Fruit fly (Drosophila melanogaster) whole organism, prepupa: ENCODE measurements around the gene Fuca.

Experiments
- CG10631 ChIP-seq: fragments of 200-800 bp; sonication (Bioruptor generic); optimal IDR thresholded peaks from 2 replicates; lab custom pipeline; 2016; ENCODE audit warnings: missing biosample characterization, missing genetic modification characterization
- CG10669 ChIP-seq: fragments of 200-800 bp; sonication (Bioruptor generic); optimal IDR thresholded peaks from 3 replicates; lab custom pipeline; 2018; ENCODE audit warnings: missing biosample characterization, mild to moderate bottlenecking, missing genetic modification characterization, moderate library complexity
- CG11294 ChIP-seq: fragments of 200-800 bp; sonication (Bioruptor generic); IDR thresholded peaks from 2 replicates; pipeline ENCODE4 v1.3.6; 2022; ENCODE audit warnings: missing biosample characterization, missing genetic modification characterization
- CG11762 ChIP-seq: fragments of 200-800 bp; sonication (Bioruptor generic); optimal IDR thresholded peaks from 3 replicates; lab custom pipeline; 2016; ENCODE audit warnings: missing biosample characterization, missing genetic modification characterization; ENCODE audit not compliant: insufficient read depth
- CG11902 ChIP-seq: fragments of 200-800 bp; sonication (Bioruptor generic); optimal IDR thresholded peaks from 3 replicates; lab custom pipeline; 2016; ENCODE audit warnings: missing biosample characterization, missing genetic modification characterization
- CG16779 ChIP-seq: fragments of 200-800 bp; sonication (Bioruptor generic); optimal IDR thresholded peaks from 3 replicates; lab custom pipeline; 2017; ENCODE audit warnings: missing biosample characterization, mild to moderate bottlenecking, missing genetic modification characterization
- CG3032 ChIP-seq: fragments of 200-800 bp; optimal IDR thresholded peaks from 2 replicates; lab custom pipeline; 2019; ENCODE audit warnings: missing biosample characterization, mild to moderate bottlenecking, missing genetic modification characterization, moderate library complexity
- CG31627 ChIP-seq: fragments of 200-800 bp; sonication (Bioruptor generic); optimal IDR thresholded peaks from 3 replicates; lab custom pipeline; 2016; ENCODE audit warnings: missing biosample characterization, missing genetic modification characterization
- CG32006 ChIP-seq: fragments of 200-800 bp; sonication (Bioruptor generic); optimal IDR thresholded peaks from 3 replicates; lab custom pipeline; 2017; ENCODE audit warnings: missing biosample characterization, mild to moderate bottlenecking, missing genetic modification characterization
- CG34406 ChIP-seq: fragments of 200-800 bp; sonication (Bioruptor generic); optimal IDR thresholded peaks from 3 replicates; lab custom pipeline; 2016; ENCODE audit warnings: missing biosample characterization, missing genetic modification characterization
- CG3919 ChIP-seq: fragments of 200-800 bp; sonication (Bioruptor generic); optimal IDR thresholded peaks from 3 replicates; lab custom pipeline; 2016; ENCODE audit warnings: missing biosample characterization, missing genetic modification characterization
- CG6163 ChIP-seq: fragments of 200-800 bp; sonication (Bioruptor generic); IDR thresholded peaks from 3 replicates; pipeline ENCODE4 v1.3.6; 2022; ENCODE audit warnings: missing biosample characterization, missing genetic modification characterization
- CG6792 ChIP-seq: fragments of 200-800 bp; sonication (Bioruptor generic); optimal IDR thresholded peaks from 3 replicates; lab custom pipeline; 2016; ENCODE audit warnings: missing biosample characterization, missing genetic modification characterization
- CG6808 ChIP-seq: fragments of 200-800 bp; sonication (Bioruptor generic); optimal IDR thresholded peaks from 3 replicates; lab custom pipeline; 2017; ENCODE audit warnings: missing biosample characterization, missing genetic modification characterization, mild to moderate bottlenecking, moderate library complexity, missing genetic modification reagents
- CG7368 ChIP-seq: fragments of 200-800 bp; sonication (Bioruptor generic); optimal IDR thresholded peaks from 3 replicates; lab custom pipeline; 2016; ENCODE audit warnings: missing biosample characterization, missing genetic modification characterization
- CG8119 ChIP-seq: fragments of 200-800 bp; sonication (Bioruptor generic); IDR thresholded peaks from 3 replicates; pipeline ENCODE4 v1.3.6; 2022; ENCODE audit warnings: missing biosample characterization, missing genetic modification characterization
- CG8319 ChIP-seq: fragments of 200-800 bp; sonication (Bioruptor generic); optimal IDR thresholded peaks from 3 replicates; lab custom pipeline; 2016; ENCODE audit warnings: missing biosample characterization, missing genetic modification characterization
- CG9139 ChIP-seq: fragments of 200-800 bp; sonication (Bioruptor generic); optimal IDR thresholded peaks from 3 replicates; lab custom pipeline; 2017; ENCODE audit warnings: missing biosample characterization, mild to moderate bottlenecking, missing genetic modification characterization
- Eip75B ChIP-seq: fragments of 200-800 bp; sonication (Bioruptor generic); optimal IDR thresholded peaks from 3 replicates; lab custom pipeline; 2016; ENCODE audit warnings: missing biosample characterization, missing genetic modification characterization
- Eip78C ChIP-seq: fragments of 200-800 bp; sonication (Bioruptor generic); peaks from one replicate; lab custom pipeline; 2016; ENCODE audit warnings: missing biosample characterization, missing genetic modification characterization
- Eip93F ChIP-seq: fragments of 200-800 bp; sonication (Bioruptor generic); optimal IDR thresholded peaks from 2 replicates; lab custom pipeline; 2016; ENCODE audit warnings: missing biosample characterization, mild to moderate bottlenecking, missing genetic modification characterization
- Ets21C ChIP-seq: fragments of 200-800 bp; sonication (Bioruptor generic); optimal IDR thresholded peaks from 3 replicates; lab custom pipeline; 2016; ENCODE audit warnings: missing biosample characterization, missing genetic modification characterization
- Gug ChIP-seq: fragments of 200-800 bp; sonication (Bioruptor generic); IDR thresholded peaks from 2 replicates; pipeline ENCODE4 v1.3.6; 2022; ENCODE audit warnings: missing biosample characterization, missing genetic modification characterization
- Hr38 ChIP-seq: sonication (Bioruptor generic); optimal IDR thresholded peaks from 2 replicates; lab custom pipeline; 2016; ENCODE audit warnings: missing biosample characterization, missing genetic modification characterization
- Hr39 ChIP-seq: fragments of 200-800 bp; sonication (Bioruptor generic); optimal IDR thresholded peaks from 2 replicates; lab custom pipeline; 2016; ENCODE audit warnings: missing biosample characterization, missing genetic modification characterization
- Hr4 ChIP-seq: fragments of 200-800 bp; sonication (Bioruptor generic); optimal IDR thresholded peaks from 3 replicates; lab custom pipeline; 2016; ENCODE audit warnings: missing biosample characterization, missing genetic modification characterization
- Lpt ChIP-seq: fragments of 200-800 bp; sonication (Bioruptor generic); optimal IDR thresholded peaks from 3 replicates; lab custom pipeline; 2016; ENCODE audit warnings: missing biosample characterization, missing genetic modification characterization
- Met ChIP-seq: fragments of 200-800 bp; sonication (Bioruptor generic); optimal IDR thresholded peaks from 3 replicates; lab custom pipeline; 2016; ENCODE audit warnings: missing biosample characterization, missing genetic modification characterization
- Smox ChIP-seq: fragments of 200-800 bp; sonication (Bioruptor generic); optimal IDR thresholded peaks from 3 replicates; lab custom pipeline; 2016; ENCODE audit warnings: missing biosample characterization, missing genetic modification characterization
- Sox14 ChIP-seq: fragments of 200-800 bp; sonication (Bioruptor generic); optimal IDR thresholded peaks from 3 replicates; lab custom pipeline; 2016; ENCODE audit warnings: missing biosample characterization, missing genetic modification characterization
- achi ChIP-seq: fragments of 200-800 bp; sonication (Bioruptor generic); optimal IDR thresholded peaks from 3 replicates; lab custom pipeline; 2016; ENCODE audit warnings: missing biosample characterization, missing genetic modification characterization
- eg ChIP-seq: fragments of 200-800 bp; sonication (Bioruptor generic); IDR thresholded peaks from 3 replicates; pipeline ENCODE4 v1.3.6; 2022; ENCODE audit warnings: missing biosample characterization, missing genetic modification characterization
- fd59A ChIP-seq: fragments of 200-800 bp; sonication (Bioruptor generic); optimal IDR thresholded peaks from 2 replicates; lab custom pipeline; 2017; ENCODE audit warnings: missing biosample characterization, mild to moderate bottlenecking, missing genetic modification characterization, missing genetic modification reagents
- fd85E ChIP-seq: fragments of 200-800 bp; sonication (Bioruptor generic); optimal IDR thresholded peaks from 3 replicates; lab custom pipeline; 2016; ENCODE audit warnings: missing biosample characterization, missing genetic modification characterization
- net ChIP-seq: fragments of 200-800 bp; sonication (Bioruptor generic); optimal IDR thresholded peaks from 3 replicates; lab custom pipeline; 2016; ENCODE audit warnings: missing biosample characterization, missing genetic modification characterization
- pdm3 ChIP-seq: fragments of 200-800 bp; sonication (Bioruptor generic); optimal IDR thresholded peaks from 3 replicates; lab custom pipeline; 2016; ENCODE audit warnings: missing biosample characterization, missing genetic modification characterization
- salr ChIP-seq, 2 experiments: fragments of 200-800 bp; sonication (Bioruptor generic); optimal IDR thresholded peaks; 3 replicates each; lab custom pipeline; 2016 to 2018; ENCODE audit warnings: missing biosample characterization in 2 of 2, missing genetic modification characterization in 2 of 2, mild to moderate bottlenecking in 1 of 2
- ss ChIP-seq, 2 experiments: fragments of 200-800 bp; sonication (Bioruptor generic); optimal IDR thresholded peaks; 2 replicates in 1 of 2; 3 replicates in 1 of 2; lab custom pipeline; 2017 to 2018; ENCODE audit warnings: mild to moderate bottlenecking in 2 of 2, missing biosample characterization in 2 of 2, missing genetic modification characterization in 2 of 2, moderate library complexity in 1 of 2
- svp ChIP-seq: fragments of 200-800 bp; sonication (Bioruptor generic); peaks from one replicate; lab custom pipeline; 2016; ENCODE audit warnings: missing biosample characterization, missing genetic modification characterization

Fuca gene

DNA sequence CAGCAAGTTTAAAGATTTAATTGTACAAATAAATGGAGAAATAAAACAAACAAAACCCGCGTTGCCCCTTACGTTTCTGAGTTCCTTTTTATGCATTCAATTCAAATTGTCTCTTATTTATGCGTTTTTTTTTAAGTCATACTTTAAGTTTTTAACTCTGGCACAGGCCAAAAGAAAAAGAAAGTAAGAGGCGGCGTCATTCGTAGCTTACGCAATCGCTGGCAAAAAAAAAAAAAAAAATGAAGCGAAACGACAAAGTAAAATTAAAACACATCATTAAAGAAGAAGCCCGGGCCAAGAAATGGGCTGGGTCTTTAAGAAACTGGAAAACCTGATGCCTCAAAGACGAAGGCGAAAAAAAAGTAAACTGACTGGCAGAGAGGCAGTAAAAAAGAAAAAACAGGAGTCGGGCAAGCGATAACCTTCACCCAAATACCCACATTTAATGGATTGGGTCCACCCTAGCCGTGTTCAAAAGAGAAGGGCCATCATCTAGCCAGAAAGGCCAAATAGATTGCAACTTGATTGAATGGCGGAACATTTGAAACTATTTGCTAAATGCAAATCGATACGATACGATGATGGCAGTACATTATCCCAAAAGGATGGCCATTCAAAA is 21.3 kb upstream of the Fuca start (continued):
- no peak for TF ChIP-seq fd85E
- no peak for TF ChIP-seq CG7368
- TF ChIP-seq salr (GFP tag; optimal IDR thresholded peaks at IDR 0.05; lab: Kevin White, UChicago) = no peak
- no peak for TF ChIP-seq CG11294
- TF ChIP-seq CG10631 = no peak
- no peak for TF ChIP-seq Sox14 (GFP tag; lab: Kevin White, UChicago)
- TF ChIP-seq CG31627 (GFP tag; lab: Kevin White, UChicago) = no peak
- no peak for TF ChIP-seq CG3919 (GFP tag; lab: Kevin White, UChicago)
- no peak for TF ChIP-seq CG6792 (GFP tag; lab: Kevin White, UChicago)
- TF ChIP-seq CG9139 (GFP tag; lab: Kevin White, UChicago) = no peak
- no peak for TF ChIP-seq Gug (GFP tag; lab: Robert Waterston, UW)
- no peak for TF ChIP-seq Eip75B (GFP tag; lab: Kevin White, UChicago)
- TF ChIP-seq Met (GFP tag; lab: Kevin White, UChicago) = no peak
- no peak for TF ChIP-seq CG34406
- no peak for TF ChIP-seq Smox (GFP tag; lab: Kevin White, UChicago)
- peak; percentile 52 for TF ChIP-seq Eip78C
- TF ChIP-seq CG10669 (GFP tag; lab: Kevin White, UChicago) = no peak
- no peak for TF ChIP-seq Eip93F (GFP tag; lab: Kevin White, UChicago)
- TF ChIP-seq CG16779 (tag; lab: Kevin White, UChicago) = no peak
- no peak for TF ChIP-seq Lpt
- no peak for TF ChIP-seq Hr39 (GFP tag; lab: Kevin White, UChicago)
- TF ChIP-seq Hr4 (GFP tag; lab: Kevin White, UChicago) = no peak
- peak; percentile 10; the same call in 1 of the 3 replicates for TF ChIP-seq CG6163
- TF ChIP-seq CG11902 = no peak
- no peak for TF ChIP-seq Ets21C (GFP tag; lab: Kevin White, UChicago)
- TF ChIP-seq svp (GFP tag; lab: Kevin White, UChicago) = peak; percentile 58
- no peak for TF ChIP-seq CG32006 (GFP tag; lab: Kevin White, UChicago)
- TF ChIP-seq CG11762 = no peak
- no peak for TF ChIP-seq Hr38 (GFP tag; lab: Kevin White, UChicago)

DNA sequence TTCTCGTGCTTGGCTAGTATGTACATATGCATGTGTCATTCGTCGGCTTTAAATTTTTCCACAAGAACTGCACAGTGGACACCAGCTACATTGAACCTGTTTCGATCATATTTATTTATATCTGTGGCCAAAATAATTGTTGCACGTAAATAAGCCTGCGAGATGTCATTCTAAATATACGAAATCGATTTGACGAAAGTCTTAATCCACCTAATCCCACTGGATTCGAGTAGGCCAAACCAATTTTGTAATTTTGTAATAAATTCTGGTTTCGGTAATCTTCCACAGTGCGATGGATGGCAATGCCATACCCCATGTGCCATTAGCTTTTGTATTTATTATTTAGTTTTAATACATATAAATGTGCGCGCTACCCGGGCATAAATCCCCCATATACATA is 20.4 kb upstream of the Fuca start:
- TF ChIP-seq Ets21C (GFP tag; lab: Kevin White, UChicago) (no peak), Lpt (no peak), achi (GFP tag; lab: Kevin White, UChicago) (no peak), CG11294 (no peak), CG8119 (GFP tag; lab: Robert Waterston, UW) (no peak), CG11762 (no peak), CG11902 (no peak), CG3032 (tag; lab: Kevin White, UChicago) (no peak), Hr4 (GFP tag; lab: Kevin White, UChicago) (peak; percentile 14), svp (GFP tag; lab: Kevin White, UChicago) (no peak), ss (GFP tag; optimal IDR thresholded peaks at IDR 0.05; lab: Kevin White, UChicago) (no peak), CG3919 (GFP tag; lab: Kevin White, UChicago) (no peak), CG6808 (no peak), net (GFP tag; lab: Kevin White, UChicago) (no peak), eg (GFP tag; lab: Robert Waterston, UW) (no peak), CG32006 (GFP tag; lab: Kevin White, UChicago) (peak; percentile 14), CG10631 (no peak), Eip78C (peak; percentile 10), Gug (GFP tag; lab: Robert Waterston, UW) (no peak), Eip75B (GFP tag; lab: Kevin White, UChicago) (no peak), CG8319 (GFP tag; lab: Kevin White, UChicago) (no peak), CG9139 (GFP tag; lab: Kevin White, UChicago) (no peak), CG31627 (GFP tag; lab: Kevin White, UChicago) (no peak)

DNA sequence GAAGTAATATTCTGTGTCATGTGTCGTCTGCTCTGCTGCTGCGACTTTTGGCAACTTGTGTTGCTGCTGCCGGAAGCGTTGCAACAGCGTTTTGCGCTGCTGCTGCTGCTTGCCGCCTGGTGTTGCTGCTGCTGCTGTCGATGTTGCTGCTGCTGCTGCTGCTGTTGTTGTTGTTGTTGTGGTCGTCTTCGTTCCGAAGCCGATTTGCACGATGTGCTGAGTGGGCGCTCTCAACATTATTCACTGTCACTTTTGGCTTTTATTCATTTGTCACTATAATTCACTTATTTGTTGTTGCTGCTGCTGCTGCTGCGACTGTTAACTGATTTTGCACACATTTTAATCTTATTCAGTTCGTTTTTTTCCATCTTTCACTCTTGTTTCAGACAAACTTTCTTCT is 19.9 kb upstream of the Fuca start:
- no peak for TF ChIP-seq pdm3
- no peak for TF ChIP-seq fd59A (GFP tag; lab: Kevin White, UChicago)
- TF ChIP-seq CG11294 = no peak
- no peak for TF ChIP-seq CG7368
- peak; percentile 13 for TF ChIP-seq CG3919 (GFP tag; lab: Kevin White, UChicago)
- TF ChIP-seq Hr4 (GFP tag; lab: Kevin White, UChicago) = no peak
- no peak for TF ChIP-seq CG34406
